Fruit fly (Drosophila melanogaster): ENCODE measurements around the gene HIP.

HIP gene

DNA sequence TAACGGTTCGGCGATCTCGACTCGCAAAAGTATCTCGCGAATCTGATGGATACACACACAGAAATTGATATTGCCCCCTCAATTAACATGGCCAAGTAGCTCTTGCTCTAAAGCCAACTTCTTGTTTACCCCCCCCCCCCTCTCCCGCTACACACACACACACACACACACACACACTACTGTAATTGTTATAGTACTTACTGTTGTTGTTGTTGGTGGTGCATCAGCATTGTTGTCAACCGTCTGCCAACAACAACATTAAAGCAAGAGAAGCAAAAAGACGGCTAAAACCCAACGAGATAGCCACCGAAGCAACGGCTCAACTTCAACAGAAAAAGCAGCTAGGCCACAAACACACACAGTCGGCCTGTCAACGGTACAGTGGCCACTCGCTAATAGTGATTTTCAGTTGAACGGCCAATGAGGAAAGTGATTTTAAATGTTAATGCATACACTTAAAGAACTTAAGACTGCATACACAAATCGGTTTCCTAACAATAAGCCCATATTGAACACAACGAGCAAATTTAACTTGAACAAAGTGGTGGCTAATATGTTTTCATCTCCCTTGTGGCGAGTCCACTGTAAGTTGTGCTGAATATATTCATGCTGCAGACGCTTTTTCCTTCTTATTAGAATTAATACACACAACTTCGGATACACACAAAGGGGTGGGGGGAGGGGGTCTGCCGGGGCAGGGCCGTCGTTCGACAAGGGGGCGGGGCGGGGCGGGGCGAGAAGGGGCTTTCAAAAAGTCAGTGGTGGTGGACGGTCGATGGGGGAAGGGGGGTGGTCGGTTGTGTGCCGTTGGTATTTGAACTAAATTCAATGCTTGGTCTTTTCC, 48.5 kb upstream of the HIP start (continued):
- TF ChIP-seq corto (GFP tag; optimal IDR thresholded peaks at IDR 0.05) (no peak), CG3407 (GFP tag; optimal IDR thresholded peaks at IDR 0.05) (peak; percentile 77), CG11695 (GFP tag; IDR thresholded peaks at IDR 0.05) (peak; percentile 90), CG10979 (tag; optimal IDR thresholded peaks at IDR 0.05) (peak; percentile 85), CG13894 (tag; optimal IDR thresholded peaks at IDR 0.05) (peak; percentile 46), sim (GFP tag; IDR thresholded peaks at IDR 0.05) (no peak), B-H2 (GFP tag; optimal IDR thresholded peaks at IDR 0.05) (peak; percentile 24), D19B (GFP tag; optimal IDR thresholded peaks at IDR 0.05) (peak; percentile 65), CG12299 (tag; optimal IDR thresholded peaks at IDR 0.05) (peak; percentile 86), psq (GFP tag; optimal IDR thresholded peaks at IDR 0.05) (peak; percentile 21), CG12071 (GFP tag; optimal IDR thresholded peaks at IDR 0.05) (peak; percentile 87), tap (tag; optimal IDR thresholded peaks at IDR 0.05) (peak; percentile 81), ap (GFP tag; IDR thresholded peaks at IDR 0.05) (peak; percentile 63), CG11085 (GFP tag; IDR thresholded peaks at IDR 0.05) (peak; percentile 72), gfzf (GFP tag; optimal IDR thresholded peaks at IDR 0.05) (no peak), Abd-B (GFP tag; optimal IDR thresholded peaks at IDR 0.05) (peak; percentile 80), CG30020 (tag; optimal IDR thresholded peaks at IDR 0.05) (peak; percentile 48), cwo (GFP tag; optimal IDR thresholded peaks at IDR 0.05) (peak; percentile 84), repo (GFP tag; optimal IDR thresholded peaks at IDR 0.05) (peak; percentile 70), onecut (GFP tag; IDR thresholded peaks at IDR 0.05) (peak; percentile 73), tio (GFP tag; optimal IDR thresholded peaks at IDR 0.05) (peak; percentile 59), CG3065 (GFP tag; optimal IDR thresholded peaks at IDR 0.05) (peak; percentile 54), CG8290 (GFP tag; optimal IDR thresholded peaks at IDR 0.05) (peak; percentile 57), CG8290 (tag; optimal IDR thresholded peaks at IDR 0.05) (peak; percentile 25 to 95), prd (optimal IDR thresholded peaks at IDR 0.05) (no peak), prd (GFP tag; IDR thresholded peaks at IDR 0.05) (peak; percentile 94), unpg (GFP tag; optimal IDR thresholded peaks at IDR 0.05) (peak; percentile 92), Ets65A (GFP tag) (peak; percentile 98), rib (GFP tag; IDR thresholded peaks at IDR 0.05) (no peak; the same call in 1 of the 2 replicates), ATbp (GFP tag; optimal IDR thresholded peaks at IDR 0.05) (peak; percentile 86), Atf6 (GFP tag; IDR thresholded peaks at IDR 0.05) (peak; percentile 83), Mes4 (GFP tag; optimal IDR thresholded peaks at IDR 0.05) (peak; percentile 82), croc (GFP tag; conservative IDR thresholded peaks at IDR 0.05) (peak; percentile 82), eve (GFP tag; optimal IDR thresholded peaks at IDR 0.05) (peak in 1 of 2 experiments; percentile 95), Hmx (GFP tag; optimal IDR thresholded peaks at IDR 0.05) (no peak), H2.0 (GFP tag; IDR thresholded peaks at IDR 0.05) (peak; percentile 83), CG7786 (GFP tag; optimal IDR thresholded peaks at IDR 0.05) (peak; percentile 88), CG3163 (GFP tag; optimal IDR thresholded peaks at IDR 0.05) (peak; percentile 49), CG4328 (GFP tag; optimal IDR thresholded peaks at IDR 0.05) (peak; percentile 83), lbe (GFP tag; optimal IDR thresholded peaks at IDR 0.05) (peak; percentile 53), CG10321 (GFP tag; IDR thresholded peaks at IDR 0.05) (no peak), cas (GFP tag; IDR thresholded peaks at IDR 0.05) (no peak), CG34422 (GFP tag; IDR thresholded peaks at IDR 0.05) (peak; percentile 87), CG12155 (GFP tag; optimal IDR thresholded peaks at IDR 0.05) (peak; percentile 79), CG8765 (GFP tag; IDR thresholded peaks at IDR 0.05) (peak; percentile 57; the same call in 1 of the 2 replicates), CG16815 (GFP tag; optimal IDR thresholded peaks at IDR 0.05) (peak; percentile 77), CG3838 (GFP tag; optimal IDR thresholded peaks at IDR 0.05) (peak; percentile 63), wek (GFP tag; optimal IDR thresholded peaks at IDR 0.05) (peak; percentile 67), ab (GFP tag; optimal IDR thresholded peaks at IDR 0.05) (peak; percentile 84), dmrt11E (tag; optimal IDR thresholded peaks at IDR 0.05) (peak; percentile 71)
